Worm (Caenorhabditis elegans): ENCODE data around the gene nspg-9.
"Not testable (repeated sequence)": the region's sequence is repeated elsewhere in the genome, so short reads cannot be mapped to it uniquely, and the experiment has no call there.

Gene nspg-9

ce11 chrIV:14421938-14422337 is 34.8 kb upstream of the nspg-9 start, which contains the start of gene F55B11.7:
TSS of gene F55B11.7 (minus strand) at chrIV:14422038.
- no peak for TF ChIP-seq cnd-1 (tag; optimal IDR thresholded peaks at IDR 0.05)
- TF ChIP-seq mls-2 (tag; optimal IDR thresholded peaks at IDR 0.05): no peak
- TF ChIP-seq M03D4.4 (tag; optimal IDR thresholded peaks at IDR 0.05): no peak
- no peak for TF ChIP-seq drap-1 (GFP tag; optimal IDR thresholded peaks at IDR 0.05)
- no peak for TF ChIP-seq snpc-4 (tag; optimal IDR thresholded peaks at IDR 0.05)
- TF ChIP-seq lin-13 (tag; optimal IDR thresholded peaks at IDR 0.05): no peak
- TF ChIP-seq zip-8 (tag; optimal IDR thresholded peaks at IDR 0.05): no peak
- no peak for TF ChIP-seq ztf-11 (tag; optimal IDR thresholded peaks at IDR 0.05)
- no peak for TF ChIP-seq pha-4 (tag; optimal IDR thresholded peaks at IDR 0.05)
- no peak for TF ChIP-seq lin-32 (GFP tag; optimal IDR thresholded peaks at IDR 0.05)
- no peak for TF ChIP-seq sem-2 (GFP tag; optimal IDR thresholded peaks at IDR 0.05)
- TF ChIP-seq lsy-2 (tag; optimal IDR thresholded peaks at IDR 0.05): no peak
- TF ChIP-seq ceh-83 (GFP tag; optimal IDR thresholded peaks at IDR 0.05): no peak
- TF ChIP-seq ceh-39 (tag; optimal IDR thresholded peaks at IDR 0.05): no peak
- no peak for TF ChIP-seq unc-39 (tag; optimal IDR thresholded peaks at IDR 0.05)
- no peak for TF ChIP-seq nhr-76 (tag; optimal IDR thresholded peaks at IDR 0.05)

ce11 chrIV:14423194-14423593 is 33.5 kb upstream of the nspg-9 start, which contains the start of gene F55B11.2:
TSS of gene F55B11.2 (minus strand) at chrIV:14423294.
- TF ChIP-seq lin-13 (tag; optimal IDR thresholded peaks at IDR 0.05) (no peak), nhr-237 (tag; optimal IDR thresholded peaks at IDR 0.05) (no peak), sptf-1 (tag; optimal IDR thresholded peaks at IDR 0.05) (no peak), bed-3 (GFP tag; optimal IDR thresholded peaks at IDR 0.05) (no peak), ceh-39 (tag; optimal IDR thresholded peaks at IDR 0.05) (no peak), unc-120 (tag; optimal IDR thresholded peaks at IDR 0.05; ENCODE audit: poor library complexity, severe bottlenecking) (no peak), drap-1 (GFP tag; optimal IDR thresholded peaks at IDR 0.05) (no peak), flh-1 (GFP tag; optimal IDR thresholded peaks at IDR 0.05) (no peak), nhr-76 (tag; optimal IDR thresholded peaks at IDR 0.05) (no peak), nhr-2 (tag; optimal IDR thresholded peaks at IDR 0.05) (no peak), nhr-28 (tag; optimal IDR thresholded peaks at IDR 0.05) (no peak), snpc-4 (tag; optimal IDR thresholded peaks at IDR 0.05) (no peak), zip-8 (tag; optimal IDR thresholded peaks at IDR 0.05) (no peak), mab-5 (tag; optimal IDR thresholded peaks at IDR 0.05) (no peak)

DNA sequence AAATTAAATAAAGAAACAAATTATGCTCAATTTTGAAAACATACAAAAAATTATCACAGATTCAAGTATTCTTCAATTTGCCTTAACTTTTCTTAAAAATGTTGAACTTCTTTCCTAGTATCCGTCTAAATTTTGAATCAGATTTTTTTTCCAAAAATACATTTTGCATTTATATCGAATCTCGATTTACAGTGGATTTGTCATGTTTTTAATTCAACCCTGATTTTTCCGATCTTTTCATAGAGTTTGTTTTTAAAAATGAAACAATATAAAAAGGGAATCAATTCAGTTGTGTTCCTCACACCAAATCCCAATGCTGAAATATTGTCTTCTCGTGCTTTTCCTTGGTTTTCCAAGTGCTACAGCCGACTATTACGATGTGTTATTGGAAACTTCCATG is 32.3 kb upstream of the nspg-9 start, which contains the start of gene F55B11.3:
TSS of gene F55B11.3 (plus strand) at position 301 of the 400 bp plus-strand sequence.
- TF ChIP-seq flh-1 (GFP tag; optimal IDR thresholded peaks at IDR 0.05) (no peak), ceh-39 (tag; optimal IDR thresholded peaks at IDR 0.05) (no peak), lin-32 (GFP tag; optimal IDR thresholded peaks at IDR 0.05) (no peak), unc-39 (tag; optimal IDR thresholded peaks at IDR 0.05) (no peak), unc-120 (tag; optimal IDR thresholded peaks at IDR 0.05; ENCODE audit: poor library complexity, severe bottlenecking) (no peak), lsy-2 (tag; optimal IDR thresholded peaks at IDR 0.05) (no peak), blmp-1 (tag; optimal IDR thresholded peaks at IDR 0.05) (no peak), lin-13 (tag; optimal IDR thresholded peaks at IDR 0.05) (no peak), sem-2 (GFP tag; optimal IDR thresholded peaks at IDR 0.05) (no peak), bed-3 (GFP tag; optimal IDR thresholded peaks at IDR 0.05) (no peak), unc-62 (GFP tag; optimal IDR thresholded peaks at IDR 0.05) (no peak), snpc-4 (tag; optimal IDR thresholded peaks at IDR 0.05) (no peak), nhr-237 (tag; optimal IDR thresholded peaks at IDR 0.05) (no peak), nhr-12 (tag; optimal IDR thresholded peaks at IDR 0.05) (no peak), mls-2 (tag; optimal IDR thresholded peaks at IDR 0.05) (no peak), drap-1 (GFP tag; optimal IDR thresholded peaks at IDR 0.05) (no peak), ztf-11 (tag; optimal IDR thresholded peaks at IDR 0.05) (no peak), ceh-83 (GFP tag; optimal IDR thresholded peaks at IDR 0.05) (no peak), nhr-2 (tag; optimal IDR thresholded peaks at IDR 0.05) (no peak)

ce11 chrIV:14427395-14427794 is 29.3 kb upstream of the nspg-9 start, which contains the start of gene F55B11.5:
TSS of gene F55B11.5 (plus strand) at chrIV:14427695.
- not testable (repeated sequence) for TF ChIP-seq pha-4, mep-1, hlh-1 (tag; optimal IDR thresholded peaks at IDR 0.05)

DNA sequence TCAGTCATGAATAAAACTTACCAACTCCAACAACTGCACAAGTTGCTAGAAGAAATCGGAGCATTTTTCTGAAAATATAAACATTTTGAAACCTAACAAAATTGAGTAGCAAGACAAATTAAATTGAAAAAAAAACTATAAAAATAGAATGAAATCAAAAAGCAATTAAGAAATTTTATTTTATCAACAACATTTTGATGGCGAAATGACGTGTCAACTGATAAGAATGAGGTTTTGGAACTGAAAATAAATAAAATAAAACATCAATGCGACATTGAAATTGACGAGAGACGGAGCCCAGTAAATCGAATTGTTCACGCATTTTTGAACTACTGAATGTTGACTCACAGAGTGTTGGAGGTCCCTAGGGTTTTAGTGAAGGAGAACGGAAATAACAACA is 25.8 kb upstream of the nspg-9 start, which contains the start of gene F55B11.4:
TSS of gene F55B11.4 (minus strand) at position 68 of the 400 bp plus-strand sequence.
- TF ChIP-seq drap-1 (GFP tag; optimal IDR thresholded peaks at IDR 0.05): no peak
- TF ChIP-seq elt-1 (tag; optimal IDR thresholded peaks at IDR 0.05; ENCODE audit: borderline replicate concordance, insufficient read depth): no peak
- TF ChIP-seq pha-4 (tag; optimal IDR thresholded peaks at IDR 0.05): no peak
- TF ChIP-seq unc-39 (tag; optimal IDR thresholded peaks at IDR 0.05): no peak
- no peak for TF ChIP-seq snpc-4 (tag; optimal IDR thresholded peaks at IDR 0.05)

Data from whole organism, mixed stage, embryonic.